Worm (Caenorhabditis elegans): ENCODE results near the gene chhy-1.

ce11 chrII:8625163-8625562, 7.7 kb upstream of the chhy-1 start, which contains the start of gene sptf-2:
- TF ChIP-seq ceh-9 (tag; optimal IDR thresholded peaks at IDR 0.05) (no peak), ceh-31 (tag; optimal IDR thresholded peaks at IDR 0.05) (no peak), elt-2 (tag; optimal IDR thresholded peaks at IDR 0.05) (peak; percentile 93), K09A11.1 (tag; optimal IDR thresholded peaks at IDR 0.05; ENCODE audit: insufficient read depth) (no peak), unc-86 (tag; optimal IDR thresholded peaks at IDR 0.05) (no peak), pqm-1 (tag; optimal IDR thresholded peaks at IDR 0.05) (no peak), dve-1 (tag; optimal IDR thresholded peaks at IDR 0.05) (no peak), hlh-13 (GFP tag; optimal IDR thresholded peaks at IDR 0.05) (no peak), che-1 (tag; optimal IDR thresholded peaks at IDR 0.05) (no peak)
